Worm (Caenorhabditis elegans): ENCODE results near the gene C23H5.15.

DNA sequence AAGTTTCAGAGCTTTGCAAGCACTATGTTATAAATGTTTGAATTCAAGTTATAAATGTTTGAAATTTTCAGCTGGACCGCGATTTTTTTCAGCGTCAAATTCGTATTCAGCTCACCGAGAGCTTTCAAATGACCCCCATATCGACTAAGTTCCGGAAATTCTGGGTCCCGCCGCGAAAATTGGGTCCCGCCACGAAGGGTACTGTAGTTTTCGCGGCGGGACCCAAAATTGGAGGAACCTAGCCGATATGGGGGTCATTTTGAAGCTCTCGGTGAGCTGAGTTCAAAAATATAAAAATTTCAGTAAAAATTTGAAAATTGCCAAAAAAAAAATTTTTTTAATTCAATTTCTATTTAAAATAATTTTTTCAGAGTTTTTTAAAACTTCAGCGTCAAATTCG lies 4.0 kb upstream of the C23H5.15 start:
- TF ChIP-seq rnt-1 (tag; optimal IDR thresholded peaks at IDR 0.05) (no peak), nhr-11 (tag; optimal IDR thresholded peaks at IDR 0.05) (no peak), pha-4 (tag; optimal IDR thresholded peaks at IDR 0.05) (no peak), pqm-1 (tag; optimal IDR thresholded peaks at IDR 0.05) (no peak)

Data from whole organism, late embryonic.